Worm (Caenorhabditis elegans) whole organism, late embryonic: Measurements from ENCODE around the gene prkl-1.

ENCODE experiments used
- ceh-31 ChIP-seq: sonication (generic microtip); optimal IDR thresholded peaks from 2 replicates; lab custom pipeline; 2016; ENCODE audit warnings: missing genetic modification characterization, missing compliant biosample characterization
- ceh-6 ChIP-seq: fragments of 200-800 bp; sonication (Bioruptor generic); optimal IDR thresholded peaks from 2 replicates; lab custom pipeline; 2018; ENCODE audit warnings: mild to moderate bottlenecking, missing genetic modification characterization, missing compliant biosample characterization
- fkh-10 ChIP-seq: fragments of 150-350 bp; optimal IDR thresholded peaks from 2 replicates; lab custom pipeline; 2014; ENCODE audit warnings: missing biosample characterization, missing genetic modification reagents, missing genetic modification characterization
- hlh-30 ChIP-seq: sonication (generic microtip); optimal IDR thresholded peaks from 2 replicates; lab custom pipeline; 2017; ENCODE audit warnings: antibody characterized with exemption, missing genetic modification characterization, missing compliant biosample characterization; ENCODE audit not compliant: insufficient read depth
- lin-11 ChIP-seq: fragments of 200-800 bp; sonication (Bioruptor generic); optimal IDR thresholded peaks from 2 replicates; lab custom pipeline; 2018; ENCODE audit warnings: mild to moderate bottlenecking, missing genetic modification characterization, missing compliant biosample characterization
- nfya-1 ChIP-seq: sonication (generic microtip); optimal IDR thresholded peaks from 2 replicates; lab custom pipeline; 2017; ENCODE audit warnings: missing genetic modification characterization, mild to moderate bottlenecking, missing compliant biosample characterization, antibody characterized with exemption, moderate library complexity
- nhr-11 ChIP-seq: fragments of 150-350 bp; optimal IDR thresholded peaks from 2 replicates; lab custom pipeline; 2014; ENCODE audit warnings: missing biosample characterization, missing genetic modification characterization
- pha-4 ChIP-seq: fragments of 150-350 bp; optimal IDR thresholded peaks from 2 replicates; lab custom pipeline; 2018; ENCODE audit warnings: missing biosample characterization, missing genetic modification reagents, missing genetic modification characterization
- pqm-1 ChIP-seq: sonication (generic microtip); optimal IDR thresholded peaks from 2 replicates; lab custom pipeline; 2016; ENCODE audit warnings: missing genetic modification characterization, missing compliant biosample characterization
- sox-4 ChIP-seq: sonication (generic microtip); optimal IDR thresholded peaks from 2 replicates; lab custom pipeline; 2017; ENCODE audit warnings: mild to moderate bottlenecking, missing genetic modification characterization, inconsistent platforms, missing compliant biosample characterization
- syd-9 ChIP-seq: sonication (generic microtip); optimal IDR thresholded peaks from 2 replicates; lab custom pipeline; 2016; ENCODE audit warnings: mild to moderate bottlenecking, missing genetic modification characterization, moderate library complexity, missing compliant biosample characterization
- ttx-3 ChIP-seq: sonication (generic microtip); optimal IDR thresholded peaks from 2 replicates; lab custom pipeline; 2016; ENCODE audit warnings: missing genetic modification reagents, missing genetic modification characterization, missing compliant biosample characterization
- unc-55 ChIP-seq: sonication (generic microtip); optimal IDR thresholded peaks from 2 replicates; lab custom pipeline; 2017; ENCODE audit warnings: missing biosample characterization, missing genetic modification reagents, missing genetic modification characterization

ce11 chrIV:6986835-6987234 lies at the start of gene prkl-1:
- no peak for TF ChIP-seq pqm-1 (tag; lab: Kevin White, UChicago)
- TF ChIP-seq nfya-1 (tag; lab: Kevin White, UChicago), result no peak
- TF ChIP-seq sox-4 (tag; lab: Kevin White, UChicago), result no peak
- no peak for TF ChIP-seq pha-4 (tag; lab: Kevin White, UChicago)
- no peak for TF ChIP-seq ttx-3 (tag; lab: Kevin White, UChicago)
- no peak for TF ChIP-seq unc-55 (GFP tag; lab: Kevin White, UChicago)
- TF ChIP-seq fkh-10, result no peak
- no peak for TF ChIP-seq nhr-11
- no peak for TF ChIP-seq hlh-30 (tag; lab: Kevin White, UChicago)
- TF ChIP-seq syd-9 (tag; lab: Kevin White, UChicago), result no peak
- no peak for TF ChIP-seq ceh-6 (GFP tag; lab: Kevin White, UChicago)
- TF ChIP-seq ceh-31 (tag; lab: Kevin White, UChicago), result no peak
- TF ChIP-seq lin-11 (tag; lab: Kevin White, UChicago), result no peak
